Worm (Caenorhabditis elegans) whole organism, L1 larva: ENCODE data around the gene sre-55.

Experiments
- aha-1 ChIP-seq: fragments of 150-350 bp; optimal IDR thresholded peaks from 2 replicates; lab custom pipeline; 2014; ENCODE audit warnings: missing biosample characterization, missing genetic modification characterization
- aly-2 ChIP-seq: fragments of 150-350 bp; optimal IDR thresholded peaks from 2 replicates; lab custom pipeline; 2014; ENCODE audit warnings: missing biosample characterization, missing genetic modification characterization
- ceh-82 ChIP-seq, 3 experiments: fragments of 150-350 bp in 1 of 3; sonication (generic microtip) in 2 of 3; optimal IDR thresholded peaks; 2 replicates each; lab custom pipeline; 2014 to 2017; ENCODE audit warnings: missing biosample characterization in 3 of 3, missing genetic modification characterization in 3 of 3
- elt-2 ChIP-seq: sonication (generic microtip); optimal IDR thresholded peaks from 2 replicates; lab custom pipeline; 2016; ENCODE audit warnings: missing genetic modification characterization, mild to moderate bottlenecking, inconsistent platforms, missing compliant biosample characterization, missing genetic modification reagents
- isw-1 ChIP-seq: fragments of 200-800 bp; sonication (Bioruptor generic); IDR thresholded peaks from 2 replicates; pipeline ENCODE4 v1.3.6; 2022; ENCODE audit warnings: missing genetic modification characterization, missing compliant biosample characterization
- lin-14 ChIP-seq: fragments of 200-800 bp; sonication (Bioruptor generic); optimal IDR thresholded peaks from 2 replicates; lab custom pipeline; 2018; ENCODE audit warnings: mild to moderate bottlenecking, missing genetic modification characterization, moderate library complexity, missing compliant biosample characterization
- lin-39 ChIP-seq: fragments of 150-350 bp; optimal IDR thresholded peaks from 2 replicates; lab custom pipeline; 2014; ENCODE audit warnings: missing biosample characterization, missing genetic modification reagents, missing genetic modification characterization
- nhr-237 ChIP-seq: fragments of 150-350 bp; optimal IDR thresholded peaks from 2 replicates; lab custom pipeline; 2014; ENCODE audit warnings: missing biosample characterization, missing genetic modification characterization
- nhr-28 ChIP-seq: fragments of 150-350 bp; optimal IDR thresholded peaks from 2 replicates; lab custom pipeline; 2014; ENCODE audit warnings: missing biosample characterization, missing genetic modification characterization
- nhr-47 ChIP-seq: sonication (generic microtip); optimal IDR thresholded peaks from 2 replicates; lab custom pipeline; 2016; ENCODE audit warnings: mild to moderate bottlenecking, missing genetic modification characterization, moderate library complexity, missing compliant biosample characterization
- pag-3 ChIP-seq: sonication (generic microtip); optimal IDR thresholded peaks from 2 replicates; lab custom pipeline; 2017; ENCODE audit warnings: missing genetic modification characterization, mild to moderate bottlenecking, missing compliant biosample characterization, antibody characterized with exemption, borderline replicate concordance; ENCODE audit not compliant: insufficient read depth
- unc-62 ChIP-seq: fragments of 150-350 bp; optimal IDR thresholded peaks from 2 replicates; lab custom pipeline; 2014; ENCODE audit warnings: missing biosample characterization, missing genetic modification reagents, missing genetic modification characterization
- zag-1 ChIP-seq: fragments of 150-350 bp; optimal IDR thresholded peaks from 2 replicates; lab custom pipeline; 2014; ENCODE audit warnings: missing biosample characterization, missing genetic modification characterization

ce11 chrII:12341566-12342223, 12.6 kb downstream of the sre-55 start:
- TF ChIP-seq ceh-82 (tag; optimal IDR thresholded peaks at IDR 0.05; lab: Kevin White, UChicago) (no peak), nhr-237 (tag; lab: Kevin White, UChicago) (no peak), unc-62 (no peak), zag-1 (tag; lab: Kevin White, UChicago) (no peak), nhr-28 (tag; lab: Kevin White, UChicago) (no peak), nhr-47 (no peak), lin-14 (GFP tag; lab: Kevin White, UChicago) (peak; percentile 26), aha-1 (tag; lab: Kevin White, UChicago) (no peak), pag-3 (no peak), lin-39 (tag; lab: Kevin White, UChicago) (no peak), elt-2 (tag; lab: Kevin White, UChicago) (no peak), isw-1 (GFP tag; lab: Robert Waterston, UW) (no peak), aly-2 (tag; lab: Kevin White, UChicago) (no peak)
